Worm (Caenorhabditis elegans) whole organism, L2 larva: Measurements from ENCODE around the gene spe-42.

Source experiments
- alr-1 ChIP-seq: fragments of 150-350 bp; optimal IDR thresholded peaks from 2 replicates; lab custom pipeline; 2014; ENCODE audit warnings: missing biosample characterization, missing genetic modification characterization
- blmp-1 ChIP-seq: sonication (generic microtip); optimal IDR thresholded peaks from 2 replicates; lab custom pipeline; 2017; ENCODE audit warnings: missing genetic modification characterization, mild to moderate bottlenecking, missing compliant biosample characterization, antibody characterized with exemption, moderate library complexity; ENCODE audit not compliant: insufficient read depth
- elt-3 ChIP-seq: sonication (generic microtip); optimal IDR thresholded peaks from 2 replicates; lab custom pipeline; 2017; ENCODE audit warnings: missing biosample characterization, missing genetic modification characterization
- nhr-11 ChIP-seq: fragments of 150-350 bp; optimal IDR thresholded peaks from 2 replicates; lab custom pipeline; 2014; ENCODE audit warnings: missing biosample characterization, missing genetic modification characterization
- nhr-237 ChIP-seq: fragments of 150-350 bp; optimal IDR thresholded peaks from 2 replicates; lab custom pipeline; 2014; ENCODE audit warnings: missing biosample characterization, missing genetic modification characterization
- nhr-25 ChIP-seq: fragments of 150-350 bp; sonication (generic microtip); optimal IDR thresholded peaks from 3 replicates; lab custom pipeline; 2014; ENCODE audit warnings: missing biosample characterization, missing genetic modification characterization
- sem-4 ChIP-seq: fragments of 150-350 bp; optimal IDR thresholded peaks from 2 replicates; lab custom pipeline; 2014; ENCODE audit warnings: missing biosample characterization, missing genetic modification reagents, missing genetic modification characterization
- unc-62 ChIP-seq: fragments of 150-350 bp; optimal IDR thresholded peaks from 2 replicates; lab custom pipeline; 2014; ENCODE audit warnings: missing biosample characterization, missing genetic modification reagents, missing genetic modification characterization
- zag-1 ChIP-seq: fragments of 150-350 bp; optimal IDR thresholded peaks from 2 replicates; lab custom pipeline; 2014; ENCODE audit warnings: missing biosample characterization, missing genetic modification characterization

- TF ChIP-seq elt-3 (tag; lab: Kevin White, UChicago) (no peak), sem-4 (tag; lab: Kevin White, UChicago) (no peak), alr-1 (tag; lab: Kevin White, UChicago) (no peak), nhr-11 (tag; lab: Kevin White, UChicago) (no peak), nhr-25 (tag; lab: Kevin White, UChicago) (no peak), nhr-237 (tag; lab: Kevin White, UChicago) (no peak), blmp-1 (tag; lab: Kevin White, UChicago) (no peak), zag-1 (no peak), unc-62 (GFP tag; lab: Kevin White, UChicago) (no peak)
These were observed 30.4 kb downstream of the spe-42 start for ce11 chrV:11706353-11706752.
